Fruit fly (Drosophila melanogaster) whole organism, embryonic: ENCODE measurements around the gene anox.

Source experiments
- Awh ChIP-seq: fragments of 200-800 bp; sonication (Bioruptor generic); IDR thresholded peaks from 2 replicates; pipeline ENCODE4, ENCODE4 v1.3.6; 2022; ENCODE audit warnings: missing biosample characterization, missing genetic modification characterization
- CG10267 ChIP-seq: fragments of 200-800 bp; sonication (Bioruptor generic); optimal IDR thresholded peaks from 2 replicates; lab custom pipeline; 2018; ENCODE audit warnings: missing biosample characterization, mild to moderate bottlenecking, missing genetic modification characterization, moderate library complexity
- CG10274 ChIP-seq: fragments of 200-800 bp; sonication (Bioruptor generic); optimal IDR thresholded peaks from 3 replicates; lab custom pipeline; 2017; ENCODE audit warnings: missing biosample characterization, mild to moderate bottlenecking, missing genetic modification characterization
- CG12071 ChIP-seq: fragments of 200-800 bp; sonication (Bioruptor generic); optimal IDR thresholded peaks from 3 replicates; lab custom pipeline; 2018; ENCODE audit warnings: missing biosample characterization, mild to moderate bottlenecking, missing genetic modification characterization
- CG14014 ChIP-seq: fragments of 200-800 bp; sonication (Bioruptor generic); IDR thresholded peaks from 2 replicates; pipeline ENCODE4 v1.3.6; 2022; ENCODE audit warnings: missing biosample characterization, missing genetic modification characterization
- CG14050 ChIP-seq: fragments of 200-800 bp; sonication (Bioruptor generic); IDR thresholded peaks from 3 replicates; pipeline ENCODE4 v1.3.6; 2022; ENCODE audit warnings: missing biosample characterization, missing genetic modification characterization
- CG15696 ChIP-seq: fragments of 200-800 bp; sonication (Bioruptor generic); optimal IDR thresholded peaks from 2 replicates; lab custom pipeline; 2019; ENCODE audit warnings: missing biosample characterization, mild to moderate bottlenecking, missing genetic modification characterization, moderate library complexity
- CG17612 ChIP-seq: fragments of 200-800 bp; sonication (Bioruptor generic); IDR thresholded peaks from 2 replicates; pipeline ENCODE4 v1.3.6; 2022; ENCODE audit warnings: missing biosample characterization, missing genetic modification characterization
- CG34422 ChIP-seq: fragments of 200-800 bp; sonication (Bioruptor generic); IDR thresholded peaks from 3 replicates; pipeline ENCODE4 v1.3.6; 2022; ENCODE audit warnings: missing biosample characterization, missing genetic modification characterization
- CG3847 ChIP-seq: fragments of 200-800 bp; sonication (Bioruptor generic); IDR thresholded peaks from 2 replicates; pipeline ENCODE4 v1.3.6; 2022; ENCODE audit warnings: missing biosample characterization, missing genetic modification characterization
- CG42726 ChIP-seq: fragments of 200-800 bp; sonication (Bioruptor generic); IDR thresholded peaks from 2 replicates; pipeline ENCODE4 v1.3.6; 2022; ENCODE audit warnings: missing biosample characterization, missing genetic modification characterization; ENCODE audit not compliant: partially characterized antibody
- CG6683 ChIP-seq: fragments of 200-800 bp; sonication (Bioruptor generic); optimal IDR thresholded peaks from 2 replicates; lab custom pipeline; 2017; ENCODE audit warnings: missing biosample characterization, mild to moderate bottlenecking, missing genetic modification characterization, missing genetic modification reagents
- CG7372 ChIP-seq: fragments of 200-800 bp; sonication (Bioruptor generic); IDR thresholded peaks from 2 replicates; pipeline ENCODE4 v1.3.6; 2022; ENCODE audit warnings: missing biosample characterization, missing genetic modification characterization
- CG7839 ChIP-seq: fragments of 200-800 bp; sonication (Bioruptor generic); optimal IDR thresholded peaks from 3 replicates; lab custom pipeline; 2018; ENCODE audit warnings: missing biosample characterization, mild to moderate bottlenecking, missing genetic modification characterization, moderate library complexity
- CG8478 ChIP-seq: fragments of >200 bp; optimal IDR thresholded peaks from 2 replicates; lab custom pipeline; 2018
- D19B ChIP-seq: fragments of 200-800 bp; sonication (Bioruptor generic); optimal IDR thresholded peaks from 2 replicates; lab custom pipeline; 2017; ENCODE audit warnings: missing biosample characterization, mild to moderate bottlenecking, missing genetic modification characterization
- Fer3 ChIP-seq: fragments of 200-800 bp; sonication (Bioruptor generic); optimal IDR thresholded peaks from 2 replicates; lab custom pipeline; 2018; ENCODE audit warnings: missing biosample characterization, mild to moderate bottlenecking, missing genetic modification characterization, moderate library complexity
- HLH4C ChIP-seq: fragments of 200-800 bp; sonication (Bioruptor generic); IDR thresholded peaks from 3 replicates; pipeline ENCODE4 v1.3.6; 2022; ENCODE audit warnings: missing biosample characterization, missing genetic modification characterization; ENCODE audit not compliant: partially characterized antibody
- NC2β ChIP-seq: fragments of 200-800 bp; sonication (Bioruptor generic); optimal IDR thresholded peaks from 2 replicates; lab custom pipeline; 2016; ENCODE audit warnings: missing biosample characterization, missing genetic modification characterization
- NFAT ChIP-seq: fragments of 200-800 bp; sonication (Bioruptor generic); IDR thresholded peaks from 2 replicates; pipeline ENCODE4 v1.3.6; 2022; ENCODE audit warnings: missing biosample characterization, missing genetic modification characterization
- Neu2 ChIP-seq: fragments of 200-800 bp; sonication (Bioruptor generic); optimal IDR thresholded peaks from 3 replicates; lab custom pipeline; 2016; ENCODE audit warnings: missing biosample characterization, missing genetic modification characterization, borderline replicate concordance
- Six4 ChIP-seq: fragments of 200-800 bp; sonication (Bioruptor generic); optimal IDR thresholded peaks from 2 replicates; lab custom pipeline; 2016; ENCODE audit warnings: missing biosample characterization, missing genetic modification characterization
- ara ChIP-seq: fragments of 200-800 bp; sonication (Bioruptor generic); IDR thresholded peaks from 2 replicates; pipeline ENCODE4 v1.3.6; 2022; ENCODE audit warnings: missing biosample characterization, missing genetic modification characterization
- dm ChIP-seq: fragments of 200-800 bp; sonication (Bioruptor generic); optimal IDR thresholded peaks from 3 replicates; lab custom pipeline; 2016; ENCODE audit warnings: missing biosample characterization, missing genetic modification characterization
- eve ChIP-seq, 2 experiments: fragments of >200 bp; optimal IDR thresholded peaks; 2 replicates each; lab custom pipeline; 2017; ENCODE audit warnings: missing biosample characterization in 2 of 2, missing genetic modification characterization in 2 of 2
- h ChIP-seq: fragments of >200 bp; optimal IDR thresholded peaks from 2 replicates; lab custom pipeline; 2017
- hkb ChIP-seq, 2 experiments: fragments of 200-800 bp in 1 of 2; fragments of >200 bp in 1 of 2; sonication (Bioruptor generic) in 1 of 2; IDR thresholded peaks in 1 of 2; optimal IDR thresholded peaks in 1 of 2; 2 replicates each; pipeline versions ENCODE4 v1.3.6 to Lab custom; 2017 to 2022; ENCODE audit warnings: missing biosample characterization in 1 of 2, missing genetic modification characterization in 1 of 2
- hth ChIP-seq: fragments of >200 bp; optimal IDR thresholded peaks from 2 replicates; lab custom pipeline; 2017; ENCODE audit warnings: inconsistent platforms
- jigr1 ChIP-seq: fragments of 200-800 bp; sonication (Bioruptor generic); IDR thresholded peaks from 3 replicates; pipeline ENCODE4 v1.3.6; 2022; ENCODE audit warnings: missing biosample characterization, missing genetic modification characterization
- mam ChIP-seq: fragments of 200-800 bp; sonication (Bioruptor generic); optimal IDR thresholded peaks from 3 replicates; lab custom pipeline; 2016; ENCODE audit warnings: missing biosample characterization, missing genetic modification characterization
- mld ChIP-seq: fragments of 200-800 bp; sonication (Bioruptor generic); IDR thresholded peaks from 3 replicates; pipeline ENCODE4 v1.3.6; 2022; ENCODE audit warnings: missing biosample characterization, missing genetic modification characterization; ENCODE audit not compliant: partially characterized antibody
- onecut ChIP-seq: fragments of 200-800 bp; sonication (Bioruptor generic); IDR thresholded peaks from 2 replicates; pipeline ENCODE4 v1.3.6; 2022; ENCODE audit warnings: missing biosample characterization, missing genetic modification characterization
- shn ChIP-seq: fragments of 200-800 bp; sonication (Bioruptor generic); optimal IDR thresholded peaks from 3 replicates; lab custom pipeline; 2016; ENCODE audit warnings: missing biosample characterization, missing genetic modification characterization
- ssp ChIP-seq: fragments of 200-800 bp; sonication (Bioruptor generic); IDR thresholded peaks from 2 replicates; pipeline ENCODE4 v1.3.6; 2022; ENCODE audit warnings: missing biosample characterization, missing genetic modification characterization
- tap ChIP-seq: fragments of 200-800 bp; optimal IDR thresholded peaks from 3 replicates; lab custom pipeline; 2019; ENCODE audit warnings: missing biosample characterization, mild to moderate bottlenecking, missing genetic modification characterization, moderate library complexity
- tgo ChIP-seq: fragments of 200-800 bp; sonication (Bioruptor generic); IDR thresholded peaks from 3 replicates; pipeline ENCODE4 v1.3.6; 2022; ENCODE audit warnings: missing biosample characterization, missing genetic modification characterization
- vnd ChIP-seq: fragments of 200-800 bp; sonication (Bioruptor generic); IDR thresholded peaks from 3 replicates; pipeline ENCODE4 v1.3.6; 2022; ENCODE audit warnings: missing biosample characterization, missing genetic modification characterization; ENCODE audit not compliant: partially characterized antibody
- z ChIP-seq: fragments of 200-800 bp; sonication (Bioruptor generic); IDR thresholded peaks from 3 replicates; pipeline ENCODE4 v1.3.6; 2022; ENCODE audit warnings: missing biosample characterization, missing genetic modification characterization
- zfh1 ChIP-seq: fragments of 200-800 bp; sonication (Bioruptor generic); IDR thresholded peaks from 3 replicates; pipeline ENCODE4 v1.3.6; 2022; ENCODE audit warnings: missing biosample characterization, missing genetic modification characterization

Gene anox

dm6 chrX:21306485-21307142 lies 12.5 kb downstream of the anox start, which contains the start of gene Abca3 (continued):
- TF ChIP-seq CG34422 (GFP tag; lab: Robert Waterston, UW), result no peak
- no peak; the same call in none of the 2 replicates for TF ChIP-seq CG3847 (GFP tag; lab: Robert Waterston, UW)
- no peak for TF ChIP-seq HLH4C (GFP tag; lab: Robert Waterston, UW)
- no peak for TF ChIP-seq ssp (GFP tag; lab: Robert Waterston, UW)
- no peak for TF ChIP-seq CG8478 (lab: Kevin White, UChicago)
- TF ChIP-seq tgo (GFP tag; lab: Robert Waterston, UW), result peak; percentile 47; the same call in 2 of the 3 replicates
- peak; percentile 13 for TF ChIP-seq CG10274 (GFP tag; lab: Kevin White, UChicago)
- peak; percentile 63 for TF ChIP-seq shn (GFP tag; lab: Kevin White, UChicago)
- TF ChIP-seq ara (GFP tag; lab: Robert Waterston, UW), result no peak; the same call in 1 of the 2 replicates
- peak; percentile 45; the same call in 2 of the 3 replicates for TF ChIP-seq zfh1 (GFP tag; lab: Robert Waterston, UW)
- TF ChIP-seq CG17612 (GFP tag; lab: Robert Waterston, UW), result no peak
- no peak for TF ChIP-seq CG6683 (GFP tag; lab: Kevin White, UChicago)
- TF ChIP-seq Fer3 (tag; lab: Kevin White, UChicago), result peak; percentile 77
- TF ChIP-seq z (GFP tag; lab: Robert Waterston, UW), result no peak
- no peak for TF ChIP-seq Six4 (GFP tag; lab: Kevin White, UChicago)
- TF ChIP-seq CG12071 (GFP tag; lab: Kevin White, UChicago), result peak; percentile 42
- TF ChIP-seq NFAT (GFP tag; lab: Robert Waterston, UW), result peak; percentile 53; the same call in 1 of the 2 replicates
- TF ChIP-seq CG15696, result peak; percentile 47
- TF ChIP-seq h, result no peak
- TF ChIP-seq NC2β (GFP tag; lab: Kevin White, UChicago), result peak; percentile 22
- TF ChIP-seq CG10267 (tag; lab: Kevin White, UChicago), result peak; percentile 55
- TF ChIP-seq CG14014 (GFP tag; lab: Robert Waterston, UW), result peak; percentile 54
- TF ChIP-seq CG14050 (GFP tag; lab: Robert Waterston, UW), result peak; percentile 49; the same call in 1 of the 3 replicates
- no peak for TF ChIP-seq hth (lab: Kevin White, UChicago)
- peak; percentile 70 for TF ChIP-seq CG7372
- TF ChIP-seq D19B (GFP tag; lab: Kevin White, UChicago), result peak; percentile 40
- TF ChIP-seq eve (GFP tag; optimal IDR thresholded peaks at IDR 0.05; lab: Kevin White, UChicago), result peak in 1 of 2 experiments; percentile 79

- TF ChIP-seq vnd (GFP tag; lab: Robert Waterston, UW), result no peak
- no peak for TF ChIP-seq Awh (GFP tag; lab: Robert Waterston, UW)
- no peak for TF ChIP-seq Neu2 (GFP tag; lab: Kevin White, UChicago)
- no peak for TF ChIP-seq dm
- no peak for TF ChIP-seq CG42726 (GFP tag; lab: Robert Waterston, UW)
- TF ChIP-seq jigr1 (GFP tag; lab: Robert Waterston, UW), result no peak
- TF ChIP-seq mam, result no peak
- TF ChIP-seq onecut (GFP tag; lab: Robert Waterston, UW), result no peak
- TF ChIP-seq hkb (optimal IDR thresholded peaks at IDR 0.05; lab: Kevin White, UChicago), result no peak
- no peak for TF ChIP-seq hkb (GFP tag; IDR thresholded peaks at IDR 0.05; lab: Robert Waterston, UW)
- no peak for TF ChIP-seq tap
- TF ChIP-seq CG7839, result no peak
- no peak for TF ChIP-seq mld (GFP tag; lab: Robert Waterston, UW)
Measured at dm6 chrX:21285001-21285400, 34.1 kb downstream of the anox start, which contains the start of gene CG1494. TSS of gene CG1494 (plus strand) at chrX:21285301.
